Worm (Caenorhabditis elegans): ENCODE measurements around the gene cest-16.

Gene cest-16

DNA sequence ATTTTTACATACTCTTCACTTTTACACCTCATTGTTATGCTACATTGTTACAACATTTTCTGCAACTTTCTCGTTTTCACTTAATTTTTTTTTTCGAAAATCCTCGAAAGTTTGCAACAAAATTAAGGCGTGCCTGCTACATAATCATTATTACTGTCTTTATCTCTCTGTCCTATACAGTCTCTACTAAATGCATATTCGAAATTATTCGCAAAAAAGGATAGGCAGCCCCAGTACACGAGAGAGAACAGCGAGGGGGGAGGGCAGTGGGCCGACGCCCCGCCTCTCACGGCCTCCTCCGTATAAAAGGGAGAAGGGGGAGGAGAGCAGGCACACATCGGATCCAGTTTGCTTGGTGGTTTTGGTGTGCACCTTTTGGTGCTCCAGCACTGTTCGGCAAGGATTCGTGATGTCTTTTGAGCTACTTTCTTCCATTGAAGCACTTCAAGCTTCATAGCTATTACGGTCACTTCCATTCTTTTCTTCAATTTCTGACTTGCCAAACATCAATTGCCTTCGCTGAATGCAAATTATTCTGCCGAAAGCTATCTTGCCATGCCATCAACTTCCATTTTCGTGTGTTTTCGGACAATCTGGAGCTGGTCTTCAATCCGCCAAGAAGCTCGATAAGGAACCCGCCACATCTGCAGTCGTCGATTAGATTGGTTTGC lies 47.7 kb upstream of the cest-16 start:
- no peak for TF ChIP-seq lin-15B (tag; optimal IDR thresholded peaks at IDR 0.05)
- peak; percentile 22 for TF ChIP-seq R02D3.7 (tag; optimal IDR thresholded peaks at IDR 0.05)
- TF ChIP-seq nhr-237 (tag; optimal IDR thresholded peaks at IDR 0.05): no peak
- no peak for TF ChIP-seq snpc-4 (tag; optimal IDR thresholded peaks at IDR 0.05)
- TF ChIP-seq nhr-23 (tag; optimal IDR thresholded peaks at IDR 0.05): peak; percentile 10
- TF ChIP-seq mdl-1 (tag; optimal IDR thresholded peaks at IDR 0.05): no peak
- TF ChIP-seq nhr-11 (tag; optimal IDR thresholded peaks at IDR 0.05): no peak
- TF ChIP-seq tbx-2 (tag; optimal IDR thresholded peaks at IDR 0.05): peak; percentile 16
- peak; percentile 52 for TF ChIP-seq hmg-11 (tag; optimal IDR thresholded peaks at IDR 0.05)
- peak; percentile 99 for TF ChIP-seq ama-1 (optimal IDR thresholded peaks at IDR 0.05)
- TF ChIP-seq zag-1 (tag; optimal IDR thresholded peaks at IDR 0.05): no peak
- TF ChIP-seq nhr-28 (tag; optimal IDR thresholded peaks at IDR 0.05): no peak
- peak; percentile 28 for TF ChIP-seq lin-39 (tag; optimal IDR thresholded peaks at IDR 0.05)
- TF ChIP-seq unc-39 (tag; optimal IDR thresholded peaks at IDR 0.05): no peak
- no peak for TF ChIP-seq fkh-2 (tag; optimal IDR thresholded peaks at IDR 0.05)
- no peak for TF ChIP-seq ceh-16 (tag; optimal IDR thresholded peaks at IDR 0.05)
- TF ChIP-seq mml-1 (tag; optimal IDR thresholded peaks at IDR 0.05): no peak
- peak; percentile 6 for TF ChIP-seq jun-1 (tag; optimal IDR thresholded peaks at IDR 0.05)
- no peak for TF ChIP-seq skn-1 (tag; optimal IDR thresholded peaks at IDR 0.05)
- no peak for TF ChIP-seq unc-62 (GFP tag; optimal IDR thresholded peaks at IDR 0.05)
- peak; percentile 47 for TF ChIP-seq elt-2 (tag; optimal IDR thresholded peaks at IDR 0.05)
- TF ChIP-seq sea-2 (GFP tag; optimal IDR thresholded peaks at IDR 0.05): no peak
- peak; percentile 35 for TF ChIP-seq pqm-1 (tag; optimal IDR thresholded peaks at IDR 0.05)
- TF ChIP-seq fkh-10 (GFP tag; optimal IDR thresholded peaks at IDR 0.05): no peak
- TF ChIP-seq ceh-28 (tag; optimal IDR thresholded peaks at IDR 0.05): no peak
- TF ChIP-seq egl-5 (tag; optimal IDR thresholded peaks at IDR 0.05): no peak
- no peak for TF ChIP-seq nhr-77 (tag; optimal IDR thresholded peaks at IDR 0.05)
- peak; percentile 44 for TF ChIP-seq nfya-1 (tag; optimal IDR thresholded peaks at IDR 0.05; ENCODE audit: insufficient read depth)
- no peak for TF ChIP-seq eor-1 (tag; optimal IDR thresholded peaks at IDR 0.05)
- no peak for TF ChIP-seq nhr-25 (tag; optimal IDR thresholded peaks at IDR 0.05)
- no peak for TF ChIP-seq ztf-4 (tag; optimal IDR thresholded peaks at IDR 0.05)
- no peak for TF ChIP-seq aly-2 (tag; optimal IDR thresholded peaks at IDR 0.05)
- TF ChIP-seq nhr-76 (tag; optimal IDR thresholded peaks at IDR 0.05): no peak
- TF ChIP-seq pha-4 (tag; optimal IDR thresholded peaks at IDR 0.05): no peak
- peak; percentile 9 for TF ChIP-seq nhr-43 (tag; optimal IDR thresholded peaks at IDR 0.05; ENCODE audit: poor library complexity, severe bottlenecking)
- TF ChIP-seq ceh-82 (tag; optimal IDR thresholded peaks at IDR 0.05): no peak
- no peak for TF ChIP-seq ZK546.5 (tag; optimal IDR thresholded peaks at IDR 0.05)
- TF ChIP-seq nhr-12 (tag; optimal IDR thresholded peaks at IDR 0.05): no peak
- TF ChIP-seq nhr-67 (tag; optimal IDR thresholded peaks at IDR 0.05): no peak
- TF ChIP-seq lsy-12 (tag; optimal IDR thresholded peaks at IDR 0.05): peak; percentile 82
- no peak for TF ChIP-seq ztf-11 (tag; optimal IDR thresholded peaks at IDR 0.05)
- peak in 1 of 3 experiments; percentile 32 for TF ChIP-seq elt-3 (tag; optimal IDR thresholded peaks at IDR 0.05)
- no peak for TF ChIP-seq elt-1 (tag; optimal IDR thresholded peaks at IDR 0.05)
- no peak for TF ChIP-seq fos-1 (tag; optimal IDR thresholded peaks at IDR 0.05)
- TF ChIP-seq egl-27 (tag; optimal IDR thresholded peaks at IDR 0.05): no peak
- no peak for TF ChIP-seq daf-12 (tag; optimal IDR thresholded peaks at IDR 0.05)
- TF ChIP-seq ceh-9 (tag; optimal IDR thresholded peaks at IDR 0.05): no peak
